Worm (Caenorhabditis elegans): Measurements from ENCODE around the gene prk-1.

DNA sequence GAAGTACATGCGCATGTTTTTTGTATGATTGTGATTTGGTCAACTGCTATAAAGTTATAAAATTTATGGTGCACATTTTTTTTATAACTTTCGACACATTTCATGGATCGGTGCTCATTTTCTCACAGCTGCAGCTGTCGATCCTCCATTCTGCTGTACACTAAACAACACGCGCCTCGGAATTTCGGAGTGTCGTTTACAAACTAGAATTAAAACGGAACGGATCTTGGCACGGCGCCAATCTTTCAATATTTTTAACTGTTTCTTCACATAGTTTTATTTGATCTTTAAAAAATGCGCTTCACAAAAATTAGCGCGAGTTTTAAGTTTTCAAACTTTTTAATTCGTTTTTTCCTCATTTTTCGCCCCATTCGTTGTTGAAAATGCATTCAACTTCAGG is 43.6 kb upstream of the prk-1 start, which contains the start of gene let-711:
- TF ChIP-seq madf-2 (tag; optimal IDR thresholded peaks at IDR 0.05), result no peak
- no peak for TF ChIP-seq hlh-13 (GFP tag; optimal IDR thresholded peaks at IDR 0.05)
- no peak for TF ChIP-seq che-1 (tag; optimal IDR thresholded peaks at IDR 0.05)
- TF ChIP-seq pqm-1 (tag; optimal IDR thresholded peaks at IDR 0.05), result no peak
- no peak for TF ChIP-seq fkh-10 (GFP tag; optimal IDR thresholded peaks at IDR 0.05)

Data from whole organism, late embryonic.